Fruit fly (Drosophila melanogaster) whole organism, pupa: ENCODE results near the gene raw.

Experiments
- CG10348 ChIP-seq: fragments of 200-800 bp; sonication (Bioruptor generic); IDR thresholded peaks from 2 replicates; pipeline ENCODE4 v1.3.6; 2022; ENCODE audit warnings: missing biosample characterization, missing genetic modification characterization
- CG12605 ChIP-seq: fragments of 200-800 bp; sonication (Bioruptor generic); IDR thresholded peaks from 2 replicates; pipeline ENCODE4 v1.3.6; 2022; ENCODE audit warnings: missing biosample characterization, missing genetic modification characterization
- CG13204 ChIP-seq: fragments of 200-800 bp; sonication (Bioruptor generic); optimal IDR thresholded peaks from 2 replicates; lab custom pipeline; 2018; ENCODE audit warnings: missing biosample characterization, mild to moderate bottlenecking, missing genetic modification characterization, moderate library complexity
- CG15710 ChIP-seq: fragments of 200-800 bp; sonication (Bioruptor generic); optimal IDR thresholded peaks from 2 replicates; lab custom pipeline; 2018; ENCODE audit warnings: missing biosample characterization, mild to moderate bottlenecking, missing genetic modification characterization, moderate library complexity
- CG17806 ChIP-seq: fragments of 200-800 bp; sonication (Bioruptor generic); optimal IDR thresholded peaks from 2 replicates; lab custom pipeline; 2018; ENCODE audit warnings: missing biosample characterization, mild to moderate bottlenecking, missing genetic modification characterization, moderate library complexity
- CG34367 ChIP-seq: fragments of 200-800 bp; sonication (Bioruptor generic); optimal IDR thresholded peaks from 2 replicates; lab custom pipeline; 2018; ENCODE audit warnings: missing biosample characterization, mild to moderate bottlenecking, missing genetic modification characterization
- CG8159 ChIP-seq: fragments of 200-800 bp; sonication (Bioruptor generic); optimal IDR thresholded peaks from 3 replicates; lab custom pipeline; 2018; ENCODE audit warnings: missing biosample characterization, mild to moderate bottlenecking, missing genetic modification characterization, moderate library complexity
- CG9948 ChIP-seq: fragments of 200-800 bp; sonication (Bioruptor generic); optimal IDR thresholded peaks from 2 replicates; lab custom pipeline; 2018; ENCODE audit warnings: missing biosample characterization, mild to moderate bottlenecking, missing genetic modification characterization, moderate library complexity
- D1 ChIP-seq: fragments of 200-800 bp; sonication (Bioruptor generic); optimal IDR thresholded peaks from 2 replicates; lab custom pipeline; 2018; ENCODE audit warnings: missing biosample characterization, mild to moderate bottlenecking, missing genetic modification characterization, moderate library complexity
- Pif1A ChIP-seq: fragments of 200-800 bp; sonication (Bioruptor generic); optimal IDR thresholded peaks from 3 replicates; lab custom pipeline; 2016; ENCODE audit warnings: missing biosample characterization, missing genetic modification characterization
- Pif1B ChIP-seq: fragments of 200-800 bp; sonication (Bioruptor generic); optimal IDR thresholded peaks from 3 replicates; lab custom pipeline; 2016; ENCODE audit warnings: missing biosample characterization, missing genetic modification characterization
- Snoo ChIP-seq: fragments of 200-800 bp; sonication (Bioruptor generic); optimal IDR thresholded peaks from 3 replicates; lab custom pipeline; 2017; ENCODE audit warnings: missing biosample characterization, mild to moderate bottlenecking, missing genetic modification characterization, inconsistent platforms
- fd96Ca ChIP-seq: fragments of 200-800 bp; sonication (Bioruptor generic); IDR thresholded peaks from 3 replicates; pipeline ENCODE4 v1.3.6; 2022; ENCODE audit warnings: missing biosample characterization, missing genetic modification characterization
- rn ChIP-seq: fragments of 200-800 bp; sonication (Bioruptor generic); IDR thresholded peaks from 2 replicates; pipeline ENCODE4 v1.3.6; 2022; ENCODE audit warnings: missing biosample characterization, missing genetic modification characterization

DNA sequence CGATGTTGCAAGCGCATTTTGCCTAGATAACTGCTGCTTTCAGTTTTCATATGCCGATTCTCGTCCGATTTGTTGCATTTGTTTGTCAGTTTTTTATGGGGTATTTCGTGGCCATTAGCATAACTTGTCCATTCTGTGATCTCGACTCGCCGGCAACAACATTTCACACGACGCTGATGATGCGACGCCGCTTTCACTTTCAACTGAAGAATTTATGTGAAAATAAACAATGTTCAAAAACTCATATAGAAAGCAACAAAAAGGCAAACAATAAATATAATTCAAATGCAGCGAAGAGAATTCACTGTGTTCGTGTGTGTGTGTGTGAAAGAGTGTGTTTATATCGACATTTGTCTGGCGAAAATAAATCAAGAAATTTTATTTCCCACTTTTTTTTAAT, 5.5 kb downstream of the raw start:
- TF ChIP-seq rn (GFP tag; lab: Robert Waterston, UW) (no peak), CG17806 (tag; lab: Kevin White, UChicago) (no peak), Pif1B (no peak), Pif1A (GFP tag; lab: Kevin White, UChicago) (no peak), Snoo (tag; lab: Kevin White, UChicago) (no peak), CG9948 (tag; lab: Kevin White, UChicago) (no peak), CG12605 (no peak), D1 (no peak), CG34367 (tag; lab: Kevin White, UChicago) (no peak), CG8159 (no peak), CG10348 (no peak), fd96Ca (GFP tag; lab: Robert Waterston, UW) (no peak), CG15710 (tag; lab: Kevin White, UChicago) (no peak), CG13204 (no peak)
